Fruit fly (Drosophila melanogaster) S2 (cell line): ENCODE data around the gene CG14609.
A peak's percentile ranks its signal among the peaks of the same experiment; 100 is the strongest.

Experiments
- CG8478 ChIP-seq: fragments of >200 bp; optimal IDR thresholded peaks from 2 replicates; lab custom pipeline; 2018
- CTCF ChIP-seq, 2 experiments: fragments of >200 bp; optimal IDR thresholded peaks; 2 replicates each; lab custom pipeline; 2018

DNA sequence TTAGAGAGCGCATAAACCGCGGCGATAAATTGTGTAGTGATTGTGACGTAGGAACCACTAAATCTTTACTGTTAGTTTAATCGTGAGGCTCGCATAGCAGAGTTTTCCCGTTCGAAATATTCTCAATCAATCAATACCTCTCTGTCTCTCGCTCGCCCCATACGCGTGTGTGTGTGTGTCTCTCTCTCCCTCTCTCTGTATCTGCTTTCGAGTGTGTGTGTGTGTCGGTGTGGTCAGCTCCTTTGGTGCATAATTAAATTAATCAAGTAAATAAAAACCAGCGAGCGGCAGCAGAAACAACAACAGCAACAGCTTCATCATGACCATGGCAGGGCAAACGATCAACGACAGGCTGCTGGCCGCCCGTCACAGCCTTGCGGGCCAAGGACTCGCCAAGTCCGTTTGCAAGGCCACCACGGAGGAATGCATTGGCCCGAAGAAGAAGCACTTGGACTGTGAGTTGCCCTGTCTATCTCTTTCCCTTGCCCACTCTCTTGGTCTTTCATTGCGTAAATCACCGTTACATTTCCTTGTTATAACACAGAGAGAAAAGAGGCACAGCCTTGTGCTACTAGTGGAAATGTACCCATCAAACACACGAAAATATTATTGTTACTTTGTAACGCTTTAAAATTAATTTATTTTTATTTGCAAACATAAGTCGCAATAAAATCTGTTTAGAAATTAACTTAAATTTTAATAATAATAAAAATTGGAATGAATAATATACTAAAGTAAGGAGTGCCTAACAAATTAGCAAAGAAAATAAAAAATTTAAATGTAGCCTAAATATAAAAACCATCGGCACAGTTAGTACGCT, 13.5 kb upstream of the CG14609 start:
- TF ChIP-seq CG8478 (lab: Kevin White, UChicago) (no peak), CTCF (optimal IDR thresholded peaks at IDR 0.05; lab: Kevin White, UChicago) (peak in 1 of 2 experiments; percentile 1)
